Fruit fly (Drosophila melanogaster): ENCODE data around the gene CG16890.

dm6 chr2L:13813156-13813555, 29.0 kb upstream of the CG16890 start, which contains the start of gene CG16888:
- TF ChIP-seq Sox15 (GFP tag; optimal IDR thresholded peaks at IDR 0.05) (no peak), CG34406 (GFP tag; optimal IDR thresholded peaks at IDR 0.05) (no peak), CG11762 (GFP tag; optimal IDR thresholded peaks at IDR 0.05; ENCODE audit: insufficient read depth) (no peak), CG6854 (GFP tag; optimal IDR thresholded peaks at IDR 0.05) (no peak)

Data from whole organism, prepupa.